Fruit fly (Drosophila melanogaster) whole organism, adult: ENCODE results near the gene Nbr.
A peak's percentile ranks its signal among the peaks of the same experiment; 100 is the strongest.

Experiments
- CG11617 ChIP-seq: fragments of 200-800 bp; sonication (Bioruptor generic); optimal IDR thresholded peaks from 2 replicates; lab custom pipeline; 2017; ENCODE audit warnings: mild to moderate bottlenecking, missing biosample characterization, missing genetic modification reagents, missing genetic modification characterization
- CG12768 ChIP-seq: fragments of 200-800 bp; sonication (Bioruptor generic); optimal IDR thresholded peaks from 2 replicates; lab custom pipeline; 2017; ENCODE audit warnings: missing biosample characterization, missing genetic modification characterization, mild to moderate bottlenecking, moderate library complexity, missing genetic modification reagents
- CG14711 ChIP-seq: fragments of 200-800 bp; sonication (Bioruptor generic); optimal IDR thresholded peaks from 2 replicates; lab custom pipeline; 2018; ENCODE audit warnings: missing biosample characterization, mild to moderate bottlenecking, missing genetic modification characterization, moderate library complexity
- CG1620 ChIP-seq: fragments of 200-800 bp; sonication (Bioruptor generic); optimal IDR thresholded peaks from 2 replicates; lab custom pipeline; 2016; ENCODE audit warnings: missing biosample characterization, missing genetic modification characterization
- CG33017 ChIP-seq: fragments of 200-800 bp; sonication (Bioruptor generic); optimal IDR thresholded peaks from 2 replicates; lab custom pipeline; 2018; ENCODE audit warnings: missing biosample characterization, mild to moderate bottlenecking, missing genetic modification characterization, moderate library complexity
- CG5204 ChIP-seq: fragments of 200-800 bp; sonication (Bioruptor generic); optimal IDR thresholded peaks from 2 replicates; lab custom pipeline; 2016; ENCODE audit warnings: missing biosample characterization, missing genetic modification characterization
- CG7045 ChIP-seq: fragments of 200-800 bp; sonication (Bioruptor generic); optimal IDR thresholded peaks from 2 replicates; lab custom pipeline; 2017; ENCODE audit warnings: missing biosample characterization, mild to moderate bottlenecking, missing genetic modification characterization
- CG7101 ChIP-seq: fragments of 200-800 bp; sonication (Bioruptor generic); optimal IDR thresholded peaks from 2 replicates; lab custom pipeline; 2018; ENCODE audit warnings: missing biosample characterization, mild to moderate bottlenecking, missing genetic modification characterization, moderate library complexity
- Clk ChIP-seq: fragments of 200-800 bp; sonication (Bioruptor generic); optimal IDR thresholded peaks from 2 replicates; lab custom pipeline; 2017; ENCODE audit warnings: missing biosample characterization, missing genetic modification characterization
- Crg-1 ChIP-seq: fragments of 200-800 bp; sonication (Bioruptor generic); optimal IDR thresholded peaks from 2 replicates; lab custom pipeline; 2016; ENCODE audit warnings: missing biosample characterization, missing genetic modification characterization
- Hr96 ChIP-seq: fragments of 200-800 bp; sonication (Bioruptor generic); optimal IDR thresholded peaks from 2 replicates; lab custom pipeline; 2016; ENCODE audit warnings: missing biosample characterization, missing genetic modification characterization
- Mnt ChIP-seq: fragments of 200-800 bp; sonication (Bioruptor generic); optimal IDR thresholded peaks from 2 replicates; lab custom pipeline; 2016; ENCODE audit warnings: missing biosample characterization, mild to moderate bottlenecking, missing genetic modification characterization
- bab1 ChIP-seq: fragments of 200-800 bp; sonication (Bioruptor generic); optimal IDR thresholded peaks from 3 replicates; lab custom pipeline; 2019; ENCODE audit warnings: missing biosample characterization, mild to moderate bottlenecking, missing genetic modification characterization, moderate library complexity
- cic ChIP-seq: fragments of 200-800 bp; sonication (Bioruptor generic); optimal IDR thresholded peaks from 2 replicates; lab custom pipeline; 2017; ENCODE audit warnings: missing biosample characterization, mild to moderate bottlenecking, missing genetic modification characterization, moderate library complexity
- cnc ChIP-seq, 2 experiments: fragments of >200 bp; optimal IDR thresholded peaks; 2 replicates each; lab custom pipeline; 2017
- kay ChIP-seq: fragments of 200-800 bp; sonication (Bioruptor generic); peaks from one replicate; lab custom pipeline; 2016; ENCODE audit warnings: missing biosample characterization, missing genetic modification characterization, borderline replicate concordance
- ovo ChIP-seq: fragments of 200-800 bp; sonication (Bioruptor generic); optimal IDR thresholded peaks from 2 replicates; lab custom pipeline; 2016; ENCODE audit warnings: missing biosample characterization, missing genetic modification characterization
- pad ChIP-seq: fragments of 200-800 bp; sonication (Bioruptor generic); optimal IDR thresholded peaks from 3 replicates; lab custom pipeline; 2017; ENCODE audit warnings: missing biosample characterization, missing genetic modification characterization, mild to moderate bottlenecking, moderate library complexity, missing genetic modification reagents
- tj ChIP-seq: fragments of 200-800 bp; sonication (Bioruptor generic); optimal IDR thresholded peaks from 3 replicates; lab custom pipeline; 2017; ENCODE audit warnings: missing biosample characterization, mild to moderate bottlenecking, missing genetic modification characterization, moderate library complexity
- toe ChIP-seq: fragments of 200-800 bp; sonication (Bioruptor generic); optimal IDR thresholded peaks from 2 replicates; lab custom pipeline; 2016; ENCODE audit warnings: missing biosample characterization, missing genetic modification characterization

Gene Nbr

DNA sequence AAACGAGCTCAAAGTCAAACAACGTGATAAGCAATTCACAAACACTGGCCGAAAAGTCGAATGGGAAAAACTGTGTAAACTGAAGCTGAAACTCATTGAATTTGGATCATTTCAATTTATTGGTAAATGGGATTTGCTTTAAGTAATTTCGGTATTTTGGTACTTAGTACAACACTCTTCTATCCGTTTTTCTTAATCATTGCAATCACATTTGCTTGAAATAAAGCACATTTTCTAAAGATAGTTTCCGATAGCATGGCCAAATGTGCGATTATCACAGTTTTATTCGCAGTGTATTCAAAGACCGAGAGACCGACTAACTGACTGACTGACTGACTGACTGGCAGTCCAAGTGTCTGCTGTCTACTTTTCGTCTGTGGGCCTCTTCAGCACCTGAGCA lies 33.6 kb upstream of the Nbr start:
- TF ChIP-seq ovo (no peak), Crg-1 (GFP tag; lab: Kevin White, UChicago) (no peak), cnc (optimal IDR thresholded peaks at IDR 0.05; lab: Kevin White, UChicago) (no peak), CG12768 (no peak), toe (GFP tag; lab: Kevin White, UChicago) (no peak), CG14711 (tag; lab: Kevin White, UChicago) (no peak), cic (GFP tag; lab: Kevin White, UChicago) (no peak), bab1 (no peak), CG5204 (GFP tag; lab: Kevin White, UChicago) (no peak), CG7045 (GFP tag; lab: Kevin White, UChicago) (no peak), Clk (GFP tag; lab: Kevin White, UChicago) (no peak), Hr96 (GFP tag; lab: Kevin White, UChicago) (no peak), Mnt (no peak), CG11617 (GFP tag; lab: Kevin White, UChicago) (no peak), CG7101 (tag; lab: Kevin White, UChicago) (no peak), CG1620 (GFP tag; lab: Kevin White, UChicago) (no peak)

DNA sequence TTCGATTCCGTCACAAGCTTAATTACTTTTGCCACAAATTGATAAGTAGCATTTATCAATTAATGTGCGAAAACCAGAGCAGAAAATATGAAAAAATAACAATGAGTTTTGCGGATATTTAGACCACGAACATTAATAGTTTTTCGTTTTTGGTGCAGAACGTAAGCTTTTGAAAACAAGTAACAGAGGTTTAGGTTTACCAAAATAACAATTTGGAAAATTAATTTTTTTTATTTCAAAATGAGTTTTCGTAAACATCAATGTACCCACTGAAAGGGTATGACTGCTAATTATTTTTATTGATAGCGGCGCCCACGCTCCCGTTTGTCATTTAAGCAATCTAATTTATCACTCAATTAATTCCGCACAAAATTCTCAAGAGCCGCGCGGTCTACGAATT lies 32.4 kb upstream of the Nbr start:
- TF ChIP-seq Clk (GFP tag; lab: Kevin White, UChicago) (no peak), CG33017 (tag; lab: Kevin White, UChicago) (no peak), toe (GFP tag; lab: Kevin White, UChicago) (no peak), Hr96 (GFP tag; lab: Kevin White, UChicago) (no peak), Mnt (no peak), cnc (optimal IDR thresholded peaks at IDR 0.05; lab: Kevin White, UChicago) (no peak), CG14711 (tag; lab: Kevin White, UChicago) (no peak), bab1 (no peak), CG1620 (GFP tag; lab: Kevin White, UChicago) (no peak), kay (GFP tag; lab: Kevin White, UChicago) (no peak), ovo (no peak), CG11617 (GFP tag; lab: Kevin White, UChicago) (no peak), CG5204 (GFP tag; lab: Kevin White, UChicago) (no peak), CG7045 (GFP tag; lab: Kevin White, UChicago) (no peak), CG12768 (no peak)

DNA sequence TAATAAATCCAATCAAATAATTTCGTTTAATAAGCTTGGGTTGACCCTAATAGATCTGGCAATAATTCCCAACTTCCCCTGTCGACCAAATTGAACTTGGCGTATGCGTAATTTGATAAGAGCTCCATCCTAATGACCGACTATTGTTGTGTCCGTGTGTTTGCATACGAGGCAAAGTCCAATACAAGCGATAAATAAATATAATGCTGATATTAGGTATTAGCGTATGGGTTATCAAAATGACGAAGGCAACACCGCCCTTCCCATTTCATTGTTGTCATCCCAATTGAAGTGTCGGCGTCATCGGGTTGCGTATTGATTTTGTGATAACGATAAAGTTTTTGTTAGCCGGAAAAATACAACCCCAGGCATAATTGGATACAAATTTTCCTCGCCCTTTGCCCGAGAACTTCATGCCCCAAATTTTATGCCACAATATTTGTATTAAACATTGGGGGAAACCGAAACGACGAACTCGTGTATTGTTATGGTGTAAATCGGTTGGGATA lies 26.4 kb upstream of the Nbr start:
- TF ChIP-seq pad (GFP tag; lab: Kevin White, UChicago) = no peak
- TF ChIP-seq kay (GFP tag; lab: Kevin White, UChicago) = no peak
- no peak for TF ChIP-seq Mnt

DNA sequence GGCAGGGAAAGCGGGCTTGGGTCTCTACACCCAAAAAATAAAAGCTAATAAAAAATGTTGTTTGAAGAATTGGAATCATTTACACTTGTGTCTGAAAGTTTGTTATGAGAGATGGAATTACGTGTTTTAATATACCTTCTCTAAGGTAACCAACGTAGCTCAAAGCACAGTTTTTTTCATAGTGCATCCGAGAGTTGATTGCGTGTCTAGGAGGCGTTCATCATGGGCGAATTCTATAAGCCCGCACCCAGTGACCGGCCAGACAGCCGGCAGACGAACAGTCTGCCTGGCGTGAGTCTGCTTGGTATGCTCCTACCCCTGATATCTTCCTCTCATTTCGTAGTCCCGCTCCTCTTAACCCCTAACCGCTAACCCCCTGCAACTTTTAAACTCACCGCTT lies 24.9 kb upstream of the Nbr start:
- no peak for TF ChIP-seq CG12768
- TF ChIP-seq toe (GFP tag; lab: Kevin White, UChicago) = no peak
- no peak for TF ChIP-seq CG7045 (GFP tag; lab: Kevin White, UChicago)
- TF ChIP-seq Hr96 (GFP tag; lab: Kevin White, UChicago) = no peak
- no peak for TF ChIP-seq CG33017 (tag; lab: Kevin White, UChicago)
- no peak for TF ChIP-seq Mnt
- TF ChIP-seq cic (GFP tag; lab: Kevin White, UChicago) = no peak
- TF ChIP-seq tj (GFP tag; lab: Kevin White, UChicago) = no peak
- no peak for TF ChIP-seq pad (GFP tag; lab: Kevin White, UChicago)
- no peak for TF ChIP-seq bab1
- TF ChIP-seq ovo = no peak
- no peak for TF ChIP-seq CG7101 (tag; lab: Kevin White, UChicago)
- no peak for TF ChIP-seq CG14711 (tag; lab: Kevin White, UChicago)
- no peak for TF ChIP-seq kay (GFP tag; lab: Kevin White, UChicago)
- TF ChIP-seq Clk (GFP tag; lab: Kevin White, UChicago) = no peak
- TF ChIP-seq CG1620 (GFP tag; lab: Kevin White, UChicago) = no peak
- TF ChIP-seq cnc (optimal IDR thresholded peaks at IDR 0.05; lab: Kevin White, UChicago) = no peak

DNA sequence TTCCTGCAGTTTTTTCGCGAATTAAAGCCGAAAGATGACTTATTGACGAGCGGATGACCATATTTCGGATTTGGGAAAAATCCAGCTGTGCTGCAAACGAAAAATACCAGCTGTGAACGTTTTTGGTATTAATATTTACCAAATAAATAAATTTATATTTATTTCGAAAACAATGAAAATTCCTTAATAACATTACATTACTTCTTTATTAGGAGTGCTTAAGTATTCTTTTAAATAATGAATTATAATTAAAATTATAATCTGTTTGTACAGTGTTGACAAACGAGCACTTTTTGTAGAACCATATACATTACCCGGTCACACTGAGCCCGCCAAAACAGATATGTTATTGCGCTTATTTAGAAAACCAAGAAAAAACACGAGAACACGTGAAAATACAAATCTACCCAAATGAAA lies 16.7 kb upstream of the Nbr start, which contains the start of the genes bur and Mcm10:
bur (minus strand) TSS at position 69 of the 417 bp plus-strand sequence.
Mcm10 (plus strand) TSS at position 319 of the 417 bp plus-strand sequence.
- TF ChIP-seq CG14711 (tag; lab: Kevin White, UChicago) (peak; percentile 27), CG7101 (tag; lab: Kevin White, UChicago) (peak; percentile 42), tj (GFP tag; lab: Kevin White, UChicago) (no peak), pad (GFP tag; lab: Kevin White, UChicago) (peak; percentile 2)

DNA sequence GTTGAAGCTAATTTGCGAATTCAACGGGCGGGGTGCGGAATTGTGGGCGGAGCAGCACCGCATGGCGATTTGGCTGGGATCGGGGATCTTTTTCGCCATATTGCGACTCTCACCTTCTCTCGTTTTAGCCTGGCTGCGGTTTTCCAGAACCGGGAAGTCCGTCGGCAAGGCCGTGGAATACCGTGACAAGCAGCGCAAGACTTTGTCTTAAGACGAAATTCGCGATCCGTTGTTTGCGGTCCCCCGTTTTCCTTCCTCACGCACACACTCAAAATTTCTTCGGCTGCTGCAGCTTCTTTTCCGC lies 16.3 kb upstream of the Nbr start:
- TF ChIP-seq bab1 (no peak), kay (GFP tag; lab: Kevin White, UChicago) (no peak), tj (GFP tag; lab: Kevin White, UChicago) (no peak), pad (GFP tag; lab: Kevin White, UChicago) (no peak), Crg-1 (GFP tag; lab: Kevin White, UChicago) (no peak), Clk (GFP tag; lab: Kevin White, UChicago) (no peak), CG33017 (tag; lab: Kevin White, UChicago) (no peak), CG5204 (GFP tag; lab: Kevin White, UChicago) (no peak), Hr96 (GFP tag; lab: Kevin White, UChicago) (no peak)
